Fruit fly (Drosophila melanogaster): ENCODE measurements around the gene Anp.

Anp gene

dm6 chr3R:30164162-30164561 lies 45.6 kb upstream of the Anp start (continued):
- TF ChIP-seq pan (optimal IDR thresholded peaks at IDR 0.05): no peak
- peak in 1 of 2 experiments; percentile 62 for TF ChIP-seq pan (GFP tag; optimal IDR thresholded peaks at IDR 0.05 in 1 of 2, IDR thresholded peaks at IDR 0.05 in 1 of 2)
- TF ChIP-seq sisA (GFP tag; IDR thresholded peaks at IDR 0.05): peak; percentile 55; the same call in 1 of the 2 replicates
- peak; percentile 20 for TF ChIP-seq CG2678 (tag; optimal IDR thresholded peaks at IDR 0.05)
- peak; percentile 63 for TF ChIP-seq Ptx1 (GFP tag; IDR thresholded peaks at IDR 0.05)
- TF ChIP-seq PHDP (tag; optimal IDR thresholded peaks at IDR 0.05): peak; percentile 9
- 0 out of 2 replicates have a peak, but pooled peaks have one; percentile 18 for TF ChIP-seq CG6272 (GFP tag; IDR thresholded peaks at IDR 0.05)
- peak; percentile 5 to 35 for TF ChIP-seq dpn (GFP tag; optimal IDR thresholded peaks at IDR 0.05)
- TF ChIP-seq eve (GFP tag; optimal IDR thresholded peaks at IDR 0.05): no peak
- TF ChIP-seq vvl (GFP tag; IDR thresholded peaks at IDR 0.05): peak; percentile 84
- no peak for TF ChIP-seq insv (GFP tag; optimal IDR thresholded peaks at IDR 0.05)
- peak; percentile 48; the same call in 1 of the 2 replicates for TF ChIP-seq sob (GFP tag; IDR thresholded peaks at IDR 0.05)
- TF ChIP-seq CG8089 (GFP tag; optimal IDR thresholded peaks at IDR 0.05): peak; percentile 9
- TF ChIP-seq CG6254 (GFP tag; optimal IDR thresholded peaks at IDR 0.05): peak; percentile 10
- peak; percentile 80 for TF ChIP-seq oc (tag; optimal IDR thresholded peaks at IDR 0.05)
- TF ChIP-seq so (GFP tag; IDR thresholded peaks at IDR 0.05): peak; percentile 77; the same call in 2 of the 3 replicates
- TF ChIP-seq Rx (GFP tag; IDR thresholded peaks at IDR 0.05): peak; percentile 36; the same call in 1 of the 2 replicates
- 0 out of 3 replicates have a peak, but pooled peaks have one; percentile 56 for TF ChIP-seq ken (GFP tag; IDR thresholded peaks at IDR 0.05)
- peak; percentile 34 for TF ChIP-seq ind (GFP tag; optimal IDR thresholded peaks at IDR 0.05)
- peak; percentile 10 for TF ChIP-seq CG18599 (GFP tag; optimal IDR thresholded peaks at IDR 0.05)
- peak; percentile 27 for TF ChIP-seq btn (GFP tag; optimal IDR thresholded peaks at IDR 0.05)
- TF ChIP-seq Med (GFP tag): peak; percentile 81
- peak; percentile 48; the same call in 1 of the 2 replicates for TF ChIP-seq ara (GFP tag; IDR thresholded peaks at IDR 0.05)
- TF ChIP-seq CG7963 (GFP tag; IDR thresholded peaks at IDR 0.05; ENCODE audit: partially characterized antibody): no peak
- TF ChIP-seq CG14014 (GFP tag; IDR thresholded peaks at IDR 0.05): peak; percentile 58
- TF ChIP-seq CG12219 (GFP tag; optimal IDR thresholded peaks at IDR 0.05): peak; percentile 19
- 0 out of 2 replicates have a peak, but pooled peaks have one; percentile 30 for TF ChIP-seq H2.0 (GFP tag; IDR thresholded peaks at IDR 0.05)
- TF ChIP-seq HLH54F (GFP tag; optimal IDR thresholded peaks at IDR 0.05): no peak
- TF ChIP-seq bowl (GFP tag; IDR thresholded peaks at IDR 0.05): 0 out of 2 replicates have a peak, but pooled peaks have one; percentile 11
- TF ChIP-seq org-1 (GFP tag; optimal IDR thresholded peaks at IDR 0.05): peak; percentile 19
- no peak for TF ChIP-seq CG5953 (GFP tag; IDR thresholded peaks at IDR 0.05)
- TF ChIP-seq bsh (GFP tag; optimal IDR thresholded peaks at IDR 0.05): peak in 1 of 2 experiments; percentile 45
- TF ChIP-seq ab (GFP tag; optimal IDR thresholded peaks at IDR 0.05): no peak
- no peak for TF ChIP-seq CG33213 (GFP tag; optimal IDR thresholded peaks at IDR 0.05)
- TF ChIP-seq CG12104 (GFP tag; optimal IDR thresholded peaks at IDR 0.05): no peak
- peak; percentile 3 for TF ChIP-seq gsb-n (tag; optimal IDR thresholded peaks at IDR 0.05)
- no peak for TF ChIP-seq TFAM (GFP tag; optimal IDR thresholded peaks at IDR 0.05)
- TF ChIP-seq pros (GFP tag; optimal IDR thresholded peaks at IDR 0.05): no peak
- TF ChIP-seq tgo (GFP tag; IDR thresholded peaks at IDR 0.05): 0 out of 3 replicates have a peak, but pooled peaks have one; percentile 26
- peak; percentile 30 for TF ChIP-seq Hsf (GFP tag; optimal IDR thresholded peaks at IDR 0.05)
- TF ChIP-seq Nf-YC (tag; optimal IDR thresholded peaks at IDR 0.05): no peak
- TF ChIP-seq Fer3 (tag; optimal IDR thresholded peaks at IDR 0.05): no peak
- peak; percentile 40 for TF ChIP-seq pnt (GFP tag; optimal IDR thresholded peaks at IDR 0.05)
- TF ChIP-seq Mrtf (GFP tag; IDR thresholded peaks at IDR 0.05): peak; percentile 31; the same call in 1 of the 3 replicates
- TF ChIP-seq Hr51 (GFP tag; optimal IDR thresholded peaks at IDR 0.05): peak in 1 of 2 experiments; percentile 49
- no peak for TF ChIP-seq sd (tag; optimal IDR thresholded peaks at IDR 0.05)
- TF ChIP-seq sr (GFP tag; IDR thresholded peaks at IDR 0.05): 0 out of 3 replicates have a peak, but pooled peaks have one; percentile 29
- no peak for TF ChIP-seq gsb (GFP tag; IDR thresholded peaks at IDR 0.05)
- peak; percentile 64 for TF ChIP-seq HLH3B (GFP tag; IDR thresholded peaks at IDR 0.05)
- TF ChIP-seq shn (GFP tag; optimal IDR thresholded peaks at IDR 0.05): peak; percentile 6
- TF ChIP-seq az2 (GFP tag; optimal IDR thresholded peaks at IDR 0.05): peak; percentile 35
